Worm (Caenorhabditis elegans) whole organism, L2 larva: ENCODE results near the gene sre-4.

ENCODE experiments used
- C34F6.9 ChIP-seq: fragments of 150-350 bp; optimal IDR thresholded peaks from 2 replicates; lab custom pipeline; 2014; ENCODE audit warnings: missing biosample characterization, missing genetic modification characterization
- F13H6.1 ChIP-seq: sonication (generic microtip); optimal IDR thresholded peaks from 2 replicates; lab custom pipeline; 2016; ENCODE audit warnings: missing genetic modification characterization, missing compliant biosample characterization
- R02D3.7 ChIP-seq: fragments of 150-350 bp; optimal IDR thresholded peaks from 2 replicates; lab custom pipeline; 2014; ENCODE audit warnings: missing biosample characterization, missing genetic modification characterization
- Y55F3AM.14 ChIP-seq: fragments of 200-800 bp; sonication (Bioruptor generic); optimal IDR thresholded peaks from 2 replicates; lab custom pipeline; 2018; ENCODE audit warnings: mild to moderate bottlenecking, missing genetic modification characterization, missing compliant biosample characterization
- ZK546.5 ChIP-seq: sonication (generic microtip); optimal IDR thresholded peaks from 2 replicates; lab custom pipeline; 2017; ENCODE audit warnings: missing biosample characterization, missing genetic modification characterization
- aly-2 ChIP-seq: fragments of 150-350 bp; optimal IDR thresholded peaks from 2 replicates; lab custom pipeline; 2014; ENCODE audit warnings: missing biosample characterization, missing genetic modification characterization
- ama-1 ChIP-seq: fragments of 150-350 bp; optimal IDR thresholded peaks from 2 replicates; lab custom pipeline; 2018; ENCODE audit warnings: inconsistent platforms
- blmp-1 ChIP-seq: sonication (generic microtip); optimal IDR thresholded peaks from 2 replicates; lab custom pipeline; 2017; ENCODE audit warnings: missing genetic modification characterization, mild to moderate bottlenecking, missing compliant biosample characterization, antibody characterized with exemption, moderate library complexity; ENCODE audit not compliant: insufficient read depth
- ceh-16 ChIP-seq: fragments of 150-350 bp; optimal IDR thresholded peaks from 2 replicates; lab custom pipeline; 2014; ENCODE audit warnings: missing biosample characterization, missing genetic modification characterization
- crh-2 ChIP-seq: sonication (generic microtip); optimal IDR thresholded peaks from 2 replicates; lab custom pipeline; 2017; ENCODE audit warnings: missing biosample characterization, missing genetic modification characterization
- dmd-4 ChIP-seq: sonication (generic microtip); optimal IDR thresholded peaks from 2 replicates; lab custom pipeline; 2017; ENCODE audit warnings: missing biosample characterization, missing genetic modification characterization
- egl-27 ChIP-seq: sonication (generic microtip); optimal IDR thresholded peaks from 3 replicates; lab custom pipeline; 2017; ENCODE audit warnings: missing biosample characterization, missing genetic modification reagents, missing genetic modification characterization
- elt-1 ChIP-seq: fragments of 150-350 bp; optimal IDR thresholded peaks from 2 replicates; lab custom pipeline; 2014; ENCODE audit warnings: missing biosample characterization, missing genetic modification characterization
- elt-3 ChIP-seq: sonication (generic microtip); optimal IDR thresholded peaks from 2 replicates; lab custom pipeline; 2017; ENCODE audit warnings: missing biosample characterization, missing genetic modification characterization
- fos-1 ChIP-seq: fragments of 150-350 bp; optimal IDR thresholded peaks from 2 replicates; lab custom pipeline; 2014; ENCODE audit warnings: missing biosample characterization, missing genetic modification characterization
- gmeb-1 ChIP-seq: fragments of 150-350 bp; optimal IDR thresholded peaks from 2 replicates; lab custom pipeline; 2014; ENCODE audit warnings: missing biosample characterization, missing genetic modification characterization
- lin-11 ChIP-seq: fragments of 150-350 bp; sonication (generic microtip); optimal IDR thresholded peaks from 2 replicates; lab custom pipeline; 2014; ENCODE audit warnings: missing biosample characterization, missing genetic modification characterization, inconsistent platforms, mixed read lengths
- lin-39 ChIP-seq: fragments of 150-350 bp; optimal IDR thresholded peaks from 2 replicates; lab custom pipeline; 2014; ENCODE audit warnings: missing biosample characterization, missing genetic modification reagents, missing genetic modification characterization
- lsy-2 ChIP-seq, 2 experiments: fragments of 150-350 bp in 1 of 2; sonication (generic microtip) in 1 of 2; optimal IDR thresholded peaks; 2 replicates each; lab custom pipeline; 2014 to 2017; ENCODE audit warnings: missing biosample characterization in 2 of 2, missing genetic modification characterization in 2 of 2
- mab-5 ChIP-seq: fragments of 150-350 bp; optimal IDR thresholded peaks from 2 replicates; lab custom pipeline; 2014; ENCODE audit warnings: missing biosample characterization, missing genetic modification characterization
- mbf-1 ChIP-seq: sonication (generic microtip); optimal IDR thresholded peaks from 2 replicates; lab custom pipeline; 2017; ENCODE audit warnings: missing biosample characterization, missing genetic modification characterization
- mdl-1 ChIP-seq, 2 experiments: fragments of 150-350 bp in 1 of 2; sonication (generic microtip) in 1 of 2; optimal IDR thresholded peaks; 2 replicates each; lab custom pipeline; 2017; ENCODE audit warnings: missing biosample characterization in 2 of 2, missing genetic modification characterization in 2 of 2
- nhr-10 ChIP-seq: sonication (generic microtip); optimal IDR thresholded peaks from 2 replicates; lab custom pipeline; 2017; ENCODE audit warnings: missing biosample characterization, missing genetic modification characterization
- nhr-12 ChIP-seq: fragments of 150-350 bp; optimal IDR thresholded peaks from 2 replicates; lab custom pipeline; 2014; ENCODE audit warnings: missing biosample characterization, missing genetic modification characterization
- nhr-23 ChIP-seq: fragments of 150-350 bp; optimal IDR thresholded peaks from 2 replicates; lab custom pipeline; 2014; ENCODE audit warnings: missing biosample characterization, missing genetic modification reagents, missing genetic modification characterization
- nhr-237 ChIP-seq: fragments of 150-350 bp; optimal IDR thresholded peaks from 2 replicates; lab custom pipeline; 2014; ENCODE audit warnings: missing biosample characterization, missing genetic modification characterization
- nhr-6 ChIP-seq: fragments of 150-350 bp; optimal IDR thresholded peaks from 2 replicates; lab custom pipeline; 2014; ENCODE audit warnings: missing biosample characterization, missing genetic modification characterization
- nhr-77 ChIP-seq: fragments of 150-350 bp; optimal IDR thresholded peaks from 2 replicates; lab custom pipeline; 2014; ENCODE audit warnings: missing biosample characterization, missing genetic modification characterization
- peb-1 ChIP-seq: fragments of 150-350 bp; optimal IDR thresholded peaks from 2 replicates; lab custom pipeline; 2014; ENCODE audit warnings: missing biosample characterization, missing genetic modification characterization
- sem-4 ChIP-seq: fragments of 150-350 bp; optimal IDR thresholded peaks from 2 replicates; lab custom pipeline; 2014; ENCODE audit warnings: missing biosample characterization, missing genetic modification reagents, missing genetic modification characterization
- skn-1 ChIP-seq: sonication (generic microtip); optimal IDR thresholded peaks from 2 replicates; lab custom pipeline; 2017; ENCODE audit warnings: missing biosample characterization, missing genetic modification characterization
- sma-3 ChIP-seq: sonication (generic microtip); optimal IDR thresholded peaks from 2 replicates; lab custom pipeline; 2016; ENCODE audit warnings: missing genetic modification reagents, missing genetic modification characterization, missing compliant biosample characterization
- sma-9 ChIP-seq, 2 experiments: fragments of 150-350 bp in 1 of 2; sonication (generic microtip) in 1 of 2; optimal IDR thresholded peaks; 2 replicates each; lab custom pipeline; 2014 to 2016; ENCODE audit warnings: missing genetic modification characterization in 2 of 2, mild to moderate bottlenecking in 1 of 2, missing biosample characterization in 1 of 2, missing compliant biosample characterization in 1 of 2, missing genetic modification reagents in 1 of 2, moderate library complexity in 1 of 2
- snpc-4 ChIP-seq: fragments of 150-350 bp; optimal IDR thresholded peaks from 2 replicates; lab custom pipeline; 2014; ENCODE audit warnings: missing biosample characterization, missing genetic modification characterization
- unc-39 ChIP-seq: fragments of 150-350 bp; optimal IDR thresholded peaks from 2 replicates; lab custom pipeline; 2014; ENCODE audit warnings: missing biosample characterization, missing genetic modification characterization
- unc-62 ChIP-seq: fragments of 150-350 bp; optimal IDR thresholded peaks from 2 replicates; lab custom pipeline; 2014; ENCODE audit warnings: missing biosample characterization, missing genetic modification reagents, missing genetic modification characterization
- zag-1 ChIP-seq: fragments of 150-350 bp; optimal IDR thresholded peaks from 2 replicates; lab custom pipeline; 2014; ENCODE audit warnings: missing biosample characterization, missing genetic modification characterization

The sre-4 gene

ce11 chrIV:9799664-9800063 is 15.1 kb upstream of the sre-4 start:
- no peak for TF ChIP-seq nhr-23 (tag; lab: Kevin White, UChicago)
- no peak for TF ChIP-seq aly-2 (tag; lab: Kevin White, UChicago)
- no peak for TF ChIP-seq nhr-10 (tag; lab: Kevin White, UChicago)
- TF ChIP-seq sma-9 (GFP tag; optimal IDR thresholded peaks at IDR 0.05; lab: Kevin White, UChicago), result peak; percentile 14
- no peak for TF ChIP-seq sma-9 (tag; optimal IDR thresholded peaks at IDR 0.05; lab: Kevin White, UChicago)
- TF ChIP-seq, all 48 proteins: peak for 1

ce11 chrIV:9799129-9799528 is 14.5 kb upstream of the sre-4 start, which contains the start of gene fat-4:
fat-4 (plus strand) TSS chrIV:9799429.
- no peak for TF ChIP-seq nhr-23 (tag; lab: Kevin White, UChicago)
- TF ChIP-seq sma-9 (GFP tag; optimal IDR thresholded peaks at IDR 0.05; lab: Kevin White, UChicago), result no peak
- no peak for TF ChIP-seq sma-9 (tag; optimal IDR thresholded peaks at IDR 0.05; lab: Kevin White, UChicago)
- no peak for TF ChIP-seq unc-39 (tag; lab: Kevin White, UChicago)
- TF ChIP-seq ceh-16 (tag; lab: Kevin White, UChicago), result no peak
- TF ChIP-seq nhr-237 (tag; lab: Kevin White, UChicago), result no peak
- TF ChIP-seq nhr-10 (tag; lab: Kevin White, UChicago), result no peak
- no peak for TF ChIP-seq lin-39 (tag; lab: Kevin White, UChicago)
- TF ChIP-seq snpc-4 (tag; lab: Kevin White, UChicago), result no peak
- TF ChIP-seq skn-1 (tag; lab: Kevin White, UChicago), result no peak
- no peak for TF ChIP-seq blmp-1 (tag; lab: Kevin White, UChicago)

ce11 chrIV:9798307-9798706 is 13.7 kb upstream of the sre-4 start:
- no peak for TF ChIP-seq aly-2 (tag; lab: Kevin White, UChicago)
- TF ChIP-seq gmeb-1 (tag; lab: Kevin White, UChicago), result no peak
- TF ChIP-seq nhr-10 (tag; lab: Kevin White, UChicago), result no peak
- TF ChIP-seq Y55F3AM.14 (GFP tag; lab: Kevin White, UChicago), result no peak
- TF ChIP-seq skn-1 (tag; lab: Kevin White, UChicago), result no peak
- no peak for TF ChIP-seq nhr-237 (tag; lab: Kevin White, UChicago)
- peak; percentile 17 for TF ChIP-seq sma-9 (GFP tag; optimal IDR thresholded peaks at IDR 0.05; lab: Kevin White, UChicago)
- no peak for TF ChIP-seq sma-9 (tag; optimal IDR thresholded peaks at IDR 0.05; lab: Kevin White, UChicago)
- TF ChIP-seq R02D3.7 (tag; lab: Kevin White, UChicago), result no peak
- TF ChIP-seq sma-3 (GFP tag; lab: Kevin White, UChicago), result no peak
- TF ChIP-seq ZK546.5, result no peak
- peak; percentile 17 for TF ChIP-seq C34F6.9
- TF ChIP-seq lsy-2 (tag; optimal IDR thresholded peaks at IDR 0.05; lab: Kevin White, UChicago), result no peak
- TF ChIP-seq unc-39 (tag; lab: Kevin White, UChicago), result no peak

ce11 chrIV:9797304-9798003 is 12.9 kb upstream of the sre-4 start, which contains the start of gene T13F2.2:
T13F2.2 (minus strand) TSS chrIV:9797354.
- no peak for TF ChIP-seq aly-2 (tag; lab: Kevin White, UChicago)
- no peak for TF ChIP-seq nhr-77
- no peak for TF ChIP-seq egl-27
- no peak for TF ChIP-seq unc-62
- no peak for TF ChIP-seq ZK546.5
- TF ChIP-seq blmp-1 (tag; lab: Kevin White, UChicago), result no peak
- TF ChIP-seq nhr-23 (tag; lab: Kevin White, UChicago), result no peak
- TF ChIP-seq F13H6.1 (tag; lab: Kevin White, UChicago), result peak; percentile 12
- no peak for TF ChIP-seq ama-1 (lab: Kevin White, UChicago)
- no peak for TF ChIP-seq mab-5
- TF ChIP-seq nhr-12 (tag; lab: Kevin White, UChicago), result no peak
- TF ChIP-seq mdl-1 (tag; optimal IDR thresholded peaks at IDR 0.05; lab: Kevin White, UChicago), result no peak
- TF ChIP-seq lin-39 (tag; lab: Kevin White, UChicago), result no peak
- no peak for TF ChIP-seq sma-3 (GFP tag; lab: Kevin White, UChicago)
- TF ChIP-seq C34F6.9, result peak; percentile 8
- no peak for TF ChIP-seq elt-1 (tag; lab: Kevin White, UChicago)
- no peak for TF ChIP-seq R02D3.7 (tag; lab: Kevin White, UChicago)
- TF ChIP-seq lin-11 (tag; lab: Kevin White, UChicago), result no peak
- no peak for TF ChIP-seq peb-1 (tag; lab: Kevin White, UChicago)
- TF ChIP-seq sma-9 (GFP tag; optimal IDR thresholded peaks at IDR 0.05; lab: Kevin White, UChicago), result peak; percentile 33
- no peak for TF ChIP-seq sma-9 (tag; optimal IDR thresholded peaks at IDR 0.05; lab: Kevin White, UChicago)
- peak; percentile 51 for TF ChIP-seq fos-1 (tag; lab: Kevin White, UChicago)
- no peak for TF ChIP-seq nhr-6 (tag; lab: Kevin White, UChicago)
- TF ChIP-seq zag-1 (tag; lab: Kevin White, UChicago), result no peak
- TF ChIP-seq unc-39 (tag; lab: Kevin White, UChicago), result no peak
- TF ChIP-seq mbf-1 (tag; lab: Kevin White, UChicago), result no peak
- no peak for TF ChIP-seq dmd-4 (tag; lab: Kevin White, UChicago)
- no peak for TF ChIP-seq sem-4 (tag; lab: Kevin White, UChicago)
- peak in 1 of 2 experiments; percentile 22 for TF ChIP-seq lsy-2 (tag; optimal IDR thresholded peaks at IDR 0.05; lab: Kevin White, UChicago)
- no peak for TF ChIP-seq Y55F3AM.14 (GFP tag; lab: Kevin White, UChicago)
- TF ChIP-seq nhr-10 (tag; lab: Kevin White, UChicago), result no peak
- no peak for TF ChIP-seq crh-2
- TF ChIP-seq elt-3 (tag; lab: Kevin White, UChicago), result no peak
- no peak for TF ChIP-seq skn-1 (tag; lab: Kevin White, UChicago)
- TF ChIP-seq ceh-16 (tag; lab: Kevin White, UChicago), result no peak
- TF ChIP-seq, all 48 proteins: peak for 5
